Fruit fly (Drosophila melanogaster): ENCODE measurements around the gene CG18132.

DNA sequence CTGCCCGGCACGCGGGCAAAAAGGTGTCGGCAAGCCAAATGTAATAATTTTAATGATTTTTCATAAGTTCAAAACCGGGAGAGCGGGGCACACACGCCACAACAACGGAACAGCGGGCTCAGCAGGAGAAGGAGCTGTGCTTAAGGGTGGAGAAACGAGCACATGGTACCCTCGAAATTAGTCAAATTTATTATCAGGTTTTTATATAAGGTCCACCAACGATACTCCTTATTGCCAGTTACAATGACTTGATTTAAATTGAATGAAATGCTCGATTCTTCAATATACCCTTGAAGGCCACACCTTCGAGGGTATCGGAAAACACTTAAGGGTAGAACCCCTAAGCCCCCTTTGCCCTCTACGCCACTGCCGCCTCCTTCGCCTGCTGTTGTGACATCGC, 43.9 kb downstream of the CG18132 start:
- TF ChIP-seq Ets98B (GFP tag; IDR thresholded peaks at IDR 0.05) (no peak), CG8301 (tag; optimal IDR thresholded peaks at IDR 0.05) (no peak), Pif1A (GFP tag; optimal IDR thresholded peaks at IDR 0.05) (peak; percentile 35), Snoo (tag; optimal IDR thresholded peaks at IDR 0.05) (peak; percentile 64), D1 (tag; optimal IDR thresholded peaks at IDR 0.05) (no peak), rn (GFP tag; IDR thresholded peaks at IDR 0.05) (no peak)

Data from whole organism, pupa.